Fruit fly (Drosophila melanogaster) whole organism, embryonic: ENCODE results near the gene CG5172.

ENCODE experiments used
- CG10431 ChIP-seq: fragments of 200-800 bp; sonication (Bioruptor generic); optimal IDR thresholded peaks from 3 replicates; lab custom pipeline; 2018; ENCODE audit warnings: missing biosample characterization, mild to moderate bottlenecking, missing genetic modification characterization
- CG11723 ChIP-seq: fragments of 200-800 bp; sonication (Bioruptor generic); optimal IDR thresholded peaks from 2 replicates; lab custom pipeline; 2017; ENCODE audit warnings: missing biosample characterization, mild to moderate bottlenecking, missing genetic modification characterization
- CG12391 ChIP-seq: fragments of 200-800 bp; sonication (Bioruptor generic); optimal IDR thresholded peaks from 3 replicates; lab custom pipeline; 2018; ENCODE audit warnings: missing biosample characterization, mild to moderate bottlenecking, missing genetic modification characterization, moderate library complexity
- CG12769 ChIP-seq: fragments of 200-800 bp; sonication (Bioruptor generic); optimal IDR thresholded peaks from 2 replicates; lab custom pipeline; 2019; ENCODE audit warnings: missing biosample characterization, mild to moderate bottlenecking, missing genetic modification characterization, moderate library complexity
- CG13123 ChIP-seq: fragments of 200-800 bp; sonication (Bioruptor generic); optimal IDR thresholded peaks from 2 replicates; lab custom pipeline; 2016; ENCODE audit warnings: missing biosample characterization, missing genetic modification characterization
- CG15011 ChIP-seq: fragments of 200-800 bp; sonication (Bioruptor generic); optimal IDR thresholded peaks from 3 replicates; lab custom pipeline; 2018; ENCODE audit warnings: missing biosample characterization, mild to moderate bottlenecking, missing genetic modification characterization
- CG17568 ChIP-seq: fragments of 200-800 bp; sonication (Bioruptor generic); optimal IDR thresholded peaks from 2 replicates; lab custom pipeline; 2018; ENCODE audit warnings: missing biosample characterization, mild to moderate bottlenecking, missing genetic modification characterization, moderate library complexity
- CG17829 ChIP-seq: fragments of 200-800 bp; optimal IDR thresholded peaks from 2 replicates; lab custom pipeline; 2019; ENCODE audit warnings: missing biosample characterization, mild to moderate bottlenecking, missing genetic modification characterization, moderate library complexity
- CG1792 ChIP-seq: fragments of 200-800 bp; sonication (Bioruptor generic); optimal IDR thresholded peaks from 2 replicates; lab custom pipeline; 2016; ENCODE audit warnings: missing biosample characterization, missing genetic modification characterization
- CG18262 ChIP-seq: fragments of 200-800 bp; optimal IDR thresholded peaks from 3 replicates; lab custom pipeline; 2019; ENCODE audit warnings: missing biosample characterization, mild to moderate bottlenecking, missing genetic modification characterization, moderate library complexity
- CG2120 ChIP-seq: fragments of 200-800 bp; sonication (Bioruptor generic); optimal IDR thresholded peaks from 3 replicates; lab custom pipeline; 2016; ENCODE audit warnings: missing biosample characterization, missing genetic modification characterization
- CG2889 ChIP-seq: fragments of 200-800 bp; sonication (Bioruptor generic); IDR thresholded peaks from 3 replicates; pipeline ENCODE4 v1.3.6; 2022; ENCODE audit warnings: missing biosample characterization, missing genetic modification characterization
- CG33557 ChIP-seq: fragments of 200-800 bp; sonication (Bioruptor generic); optimal IDR thresholded peaks from 2 replicates; lab custom pipeline; 2019; ENCODE audit warnings: missing biosample characterization, mild to moderate bottlenecking, missing genetic modification characterization, moderate library complexity
- CG4854 ChIP-seq: fragments of 200-800 bp; sonication (Bioruptor generic); optimal IDR thresholded peaks from 2 replicates; lab custom pipeline; 2016; ENCODE audit warnings: missing biosample characterization, missing genetic modification characterization, inconsistent platforms
- CG5180 ChIP-seq: fragments of 200-800 bp; sonication (Bioruptor generic); optimal IDR thresholded peaks from 3 replicates; lab custom pipeline; 2017; ENCODE audit warnings: missing biosample characterization, missing genetic modification characterization, mild to moderate bottlenecking, moderate library complexity, missing genetic modification reagents
- CG6791 ChIP-seq: fragments of 200-800 bp; sonication (Bioruptor generic); IDR thresholded peaks from 3 replicates; pipeline ENCODE4 v1.3.6; 2022; ENCODE audit warnings: missing biosample characterization, missing genetic modification characterization; ENCODE audit not compliant: partially characterized antibody
- CG6813 ChIP-seq: fragments of 200-800 bp; sonication (Bioruptor generic); optimal IDR thresholded peaks from 2 replicates; lab custom pipeline; 2017; ENCODE audit warnings: missing biosample characterization, missing genetic modification characterization, mild to moderate bottlenecking, moderate library complexity, missing genetic modification reagents
- CG7372 ChIP-seq: fragments of 200-800 bp; sonication (Bioruptor generic); IDR thresholded peaks from 2 replicates; pipeline ENCODE4 v1.3.6; 2022; ENCODE audit warnings: missing biosample characterization, missing genetic modification characterization
- CG7839 ChIP-seq: fragments of 200-800 bp; sonication (Bioruptor generic); optimal IDR thresholded peaks from 3 replicates; lab custom pipeline; 2018; ENCODE audit warnings: missing biosample characterization, mild to moderate bottlenecking, missing genetic modification characterization, moderate library complexity
- CG8388 ChIP-seq: fragments of 200-800 bp; sonication (Bioruptor generic); optimal IDR thresholded peaks from 2 replicates; lab custom pipeline; 2019; ENCODE audit warnings: missing biosample characterization, mild to moderate bottlenecking, missing genetic modification characterization, moderate library complexity
- Doc3 ChIP-seq: fragments of 200-800 bp; sonication (Bioruptor generic); IDR thresholded peaks from 3 replicates; pipeline ENCODE4 v1.3.6; 2022; ENCODE audit warnings: missing biosample characterization, missing genetic modification characterization; ENCODE audit not compliant: partially characterized antibody
- Drgx ChIP-seq: fragments of 200-800 bp; sonication (Bioruptor generic); IDR thresholded peaks from 2 replicates; pipeline ENCODE4 v1.3.6; 2022; ENCODE audit warnings: missing biosample characterization, missing genetic modification characterization
- Eip74EF ChIP-seq, 2 experiments: fragments of 200-800 bp in 1 of 2; fragments of >200 bp in 1 of 2; sonication (Bioruptor generic) in 1 of 2; optimal IDR thresholded peaks; 2 replicates each; lab custom pipeline; 2017 to 2019; ENCODE audit warnings: missing biosample characterization in 2 of 2, missing genetic modification characterization in 2 of 2, mild to moderate bottlenecking in 1 of 2, moderate library complexity in 1 of 2
- HLH54F ChIP-seq: fragments of 200-800 bp; sonication (Bioruptor generic); optimal IDR thresholded peaks from 3 replicates; lab custom pipeline; 2016; ENCODE audit warnings: missing biosample characterization, missing genetic modification characterization
- Hand ChIP-seq: fragments of 200-800 bp; sonication (Bioruptor generic); optimal IDR thresholded peaks from 2 replicates; lab custom pipeline; 2017; ENCODE audit warnings: mild to moderate bottlenecking, missing biosample characterization, missing genetic modification reagents, missing genetic modification characterization
- NFAT ChIP-seq: fragments of 200-800 bp; sonication (Bioruptor generic); IDR thresholded peaks from 2 replicates; pipeline ENCODE4 v1.3.6; 2022; ENCODE audit warnings: missing biosample characterization, missing genetic modification characterization
- Neu2 ChIP-seq: fragments of 200-800 bp; sonication (Bioruptor generic); optimal IDR thresholded peaks from 3 replicates; lab custom pipeline; 2016; ENCODE audit warnings: missing biosample characterization, missing genetic modification characterization, borderline replicate concordance
- Pdp1 ChIP-seq, 2 experiments: fragments of 200-800 bp; sonication (Bioruptor generic); optimal IDR thresholded peaks; 3 replicates each; lab custom pipeline; 2016; ENCODE audit warnings: missing biosample characterization in 2 of 2, missing genetic modification characterization in 2 of 2, mild to moderate bottlenecking in 1 of 2, moderate library complexity in 1 of 2
- Poxn ChIP-seq: fragments of 200-800 bp; sonication (Bioruptor generic); IDR thresholded peaks from 2 replicates; pipeline ENCODE4 v1.3.6; 2022; ENCODE audit warnings: missing biosample characterization, missing genetic modification characterization
- Ptx1 ChIP-seq: fragments of 200-800 bp; sonication (Bioruptor generic); IDR thresholded peaks from 2 replicates; pipeline ENCODE4 v1.3.6; 2022; ENCODE audit warnings: missing biosample characterization, missing genetic modification characterization
- Taf1 ChIP-seq: fragments of 200-800 bp; sonication (Bioruptor generic); IDR thresholded peaks from 2 replicates; pipeline ENCODE4 v1.3.6; 2022; ENCODE audit warnings: missing biosample characterization, missing genetic modification characterization
- Trl ChIP-seq, 3 experiments: fragments of >200 bp in 2 of 3; fragments of 200-800 bp in 1 of 3; sonication (Bioruptor generic) in 1 of 3; optimal IDR thresholded peaks; 2 replicates in 1 of 3; 3 replicates in 2 of 3; lab custom pipeline; 2016 to 2017; ENCODE audit warnings: missing biosample characterization in 1 of 3, missing genetic modification characterization in 1 of 3
- Usf ChIP-seq: fragments of 200-800 bp; sonication (Bioruptor generic); optimal IDR thresholded peaks from 2 replicates; lab custom pipeline; 2017; ENCODE audit warnings: missing genotype, missing biosample characterization, missing genetic modification characterization
- Vsx1 ChIP-seq: fragments of 200-800 bp; sonication (Bioruptor generic); optimal IDR thresholded peaks from 2 replicates; lab custom pipeline; 2017; ENCODE audit warnings: missing biosample characterization, mild to moderate bottlenecking, missing genetic modification characterization, missing genetic modification reagents
- Xrp1 ChIP-seq: fragments of 200-800 bp; sonication (Bioruptor generic); IDR thresholded peaks from 2 replicates; pipeline ENCODE4 v1.3.6; 2022; ENCODE audit warnings: missing biosample characterization, missing genetic modification characterization
- bowl ChIP-seq: fragments of 200-800 bp; sonication (Bioruptor generic); IDR thresholded peaks from 2 replicates; pipeline ENCODE4 v1.3.6; 2022; ENCODE audit warnings: missing biosample characterization, missing genetic modification characterization
- cg ChIP-seq: fragments of 200-800 bp; sonication (Bioruptor generic); optimal IDR thresholded peaks from 3 replicates; lab custom pipeline; 2019; ENCODE audit warnings: missing biosample characterization, mild to moderate bottlenecking, missing genetic modification characterization, moderate library complexity
- chinmo ChIP-seq: fragments of 200-800 bp; sonication (Bioruptor generic); IDR thresholded peaks from 4 replicates; pipeline ENCODE4 v1.3.6; 2022; ENCODE audit warnings: missing biosample characterization, missing genetic modification characterization; ENCODE audit not compliant: partially characterized antibody
- crol ChIP-seq: fragments of 200-800 bp; sonication (Bioruptor generic); IDR thresholded peaks from 2 replicates; pipeline ENCODE4 v1.3.6; 2022; ENCODE audit warnings: missing biosample characterization, missing genetic modification characterization
- dimm ChIP-seq: fragments of 200-800 bp; sonication (Bioruptor generic); IDR thresholded peaks from 2 replicates; pipeline ENCODE4 v1.3.6; 2022; ENCODE audit warnings: missing biosample characterization, missing genetic modification characterization
- exex ChIP-seq: fragments of 200-800 bp; sonication (Bioruptor generic); optimal IDR thresholded peaks from 4 replicates; lab custom pipeline; 2018; ENCODE audit warnings: missing biosample characterization, mild to moderate bottlenecking, missing genetic modification characterization, moderate library complexity
- fd96Cb ChIP-seq: fragments of 200-800 bp; sonication (Bioruptor generic); optimal IDR thresholded peaks from 2 replicates; lab custom pipeline; 2018; ENCODE audit warnings: missing biosample characterization, mild to moderate bottlenecking, missing genetic modification characterization, moderate library complexity
- grn ChIP-seq: fragments of 200-800 bp; sonication (Bioruptor generic); optimal IDR thresholded peaks from 3 replicates; lab custom pipeline; 2017; ENCODE audit warnings: missing biosample characterization, missing genetic modification characterization
- gro ChIP-seq: fragments of 200-800 bp; sonication (Bioruptor generic); optimal IDR thresholded peaks from 2 replicates; lab custom pipeline; 2016; ENCODE audit warnings: missing biosample characterization, missing genetic modification characterization
- gt ChIP-seq: fragments of 200-800 bp; sonication (Bioruptor generic); IDR thresholded peaks from 2 replicates; pipeline ENCODE4 v1.3.6; 2022; ENCODE audit warnings: missing biosample characterization, missing genetic modification characterization
- pita ChIP-seq: fragments of 200-800 bp; sonication (Bioruptor generic); optimal IDR thresholded peaks from 2 replicates; lab custom pipeline; 2017; ENCODE audit warnings: missing biosample characterization, mild to moderate bottlenecking, missing genetic modification characterization
- sd ChIP-seq: fragments of 200-800 bp; sonication (Bioruptor generic); optimal IDR thresholded peaks from 3 replicates; lab custom pipeline; 2018; ENCODE audit warnings: missing biosample characterization, mild to moderate bottlenecking, missing genetic modification characterization, moderate library complexity
- sqz ChIP-seq: fragments of 200-800 bp; sonication (Bioruptor generic); optimal IDR thresholded peaks from 3 replicates; lab custom pipeline; 2018; ENCODE audit warnings: missing biosample characterization, mild to moderate bottlenecking, missing genetic modification characterization
- wor ChIP-seq: fragments of 200-800 bp; sonication (Bioruptor generic); IDR thresholded peaks from 2 replicates; pipeline ENCODE4 v1.3.6; 2022; ENCODE audit warnings: missing biosample characterization, missing genetic modification characterization

The CG5172 gene

DNA sequence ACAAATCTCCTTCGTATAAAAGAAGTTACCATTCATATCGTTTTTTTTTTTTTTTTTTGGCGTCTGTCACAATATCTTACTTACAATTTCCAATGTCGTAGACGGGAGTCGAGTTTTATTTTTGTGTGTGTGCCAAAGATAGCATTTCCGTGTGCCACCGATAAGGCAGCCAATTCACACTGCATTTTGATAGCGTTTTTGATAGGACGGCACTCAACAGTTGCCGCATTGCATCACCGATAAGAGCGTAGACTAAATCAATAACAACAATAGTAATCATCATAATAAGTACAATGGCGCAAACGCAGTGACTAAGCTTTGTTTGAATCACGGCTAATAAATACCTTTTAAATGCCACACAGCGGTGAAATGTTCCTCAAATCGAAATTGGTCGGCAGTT lies 34.8 kb upstream of the CG5172 start:
- no peak for TF ChIP-seq Neu2 (GFP tag; lab: Kevin White, UChicago)
- peak; percentile 0 for TF ChIP-seq cg (GFP tag; lab: Kevin White, UChicago)
- no peak for TF ChIP-seq bowl (GFP tag; lab: Robert Waterston, UW)
- TF ChIP-seq Eip74EF (GFP tag; optimal IDR thresholded peaks at IDR 0.05; lab: Kevin White, UChicago) = peak in 1 of 2 experiments; percentile 8
- TF ChIP-seq exex (tag; lab: Kevin White, UChicago) = peak; percentile 46
- no peak for TF ChIP-seq CG4854 (GFP tag; lab: Kevin White, UChicago)
- no peak for TF ChIP-seq CG10431 (GFP tag; lab: Kevin White, UChicago)
- 0 out of 4 replicates have a peak, but pooled peaks have one; percentile 31 for TF ChIP-seq chinmo (GFP tag; lab: Robert Waterston, UW)
- TF ChIP-seq wor (GFP tag; lab: Robert Waterston, UW) = no peak
- TF ChIP-seq pita (GFP tag; lab: Kevin White, UChicago) = no peak
- no peak for TF ChIP-seq CG6813 (GFP tag; lab: Kevin White, UChicago)
- TF ChIP-seq HLH54F (GFP tag; lab: Kevin White, UChicago) = no peak
- no peak for TF ChIP-seq CG2889 (GFP tag; lab: Robert Waterston, UW)
- TF ChIP-seq grn (GFP tag; lab: Kevin White, UChicago) = peak; percentile 87
- peak; percentile 12 for TF ChIP-seq sd
- TF ChIP-seq Pdp1 (GFP tag; optimal IDR thresholded peaks at IDR 0.05; lab: Kevin White, UChicago) = peak in 1 of 2 experiments; percentile 59
- TF ChIP-seq CG33557 = no peak
- no peak for TF ChIP-seq Ptx1
- peak; percentile 24 for TF ChIP-seq sqz (GFP tag; lab: Kevin White, UChicago)
- no peak for TF ChIP-seq gt (GFP tag; lab: Robert Waterston, UW)
- TF ChIP-seq Vsx1 (GFP tag; lab: Kevin White, UChicago) = peak; percentile 11
- no peak for TF ChIP-seq CG13123 (GFP tag; lab: Kevin White, UChicago)

- no peak for TF ChIP-seq crol (GFP tag; lab: Robert Waterston, UW)
- no peak for TF ChIP-seq CG12769 (tag; lab: Kevin White, UChicago)
- TF ChIP-seq CG2120 (GFP tag; lab: Kevin White, UChicago) = no peak
- no peak for TF ChIP-seq dimm (GFP tag; lab: Robert Waterston, UW)
- TF ChIP-seq Trl (optimal IDR thresholded peaks at IDR 0.05; lab: Kevin White, UChicago) = no peak
- TF ChIP-seq Trl (GFP tag; optimal IDR thresholded peaks at IDR 0.05; lab: Kevin White, UChicago) = no peak
- no peak for TF ChIP-seq Taf1 (GFP tag; lab: Robert Waterston, UW)
- no peak for TF ChIP-seq CG17568 (GFP tag; lab: Kevin White, UChicago)
- no peak for TF ChIP-seq gt (GFP tag; lab: Robert Waterston, UW)
- peak; percentile 17 for TF ChIP-seq CG18262 (tag; lab: Kevin White, UChicago)
- TF ChIP-seq Hand (GFP tag; lab: Kevin White, UChicago) = no peak
- TF ChIP-seq CG15011 (GFP tag; lab: Kevin White, UChicago) = no peak
- no peak for TF ChIP-seq CG7372 (GFP tag; lab: Robert Waterston, UW)
- TF ChIP-seq CG7839 = peak; percentile 22
- no peak for TF ChIP-seq CG6791 (GFP tag; lab: Robert Waterston, UW)
- TF ChIP-seq gro (GFP tag; lab: Kevin White, UChicago) = no peak
- TF ChIP-seq CG5180 (GFP tag; lab: Kevin White, UChicago) = no peak
- no peak for TF ChIP-seq Usf
- peak; percentile 15 for TF ChIP-seq fd96Cb
- peak; percentile 54 for TF ChIP-seq Drgx (GFP tag; lab: Robert Waterston, UW)
- TF ChIP-seq Xrp1 (GFP tag; lab: Robert Waterston, UW) = peak; percentile 50; the same call in 1 of the 2 replicates
- TF ChIP-seq Poxn (GFP tag; lab: Robert Waterston, UW) = no peak
- peak; percentile 21 for TF ChIP-seq CG12391 (tag; lab: Kevin White, UChicago)
- TF ChIP-seq CG11723 (GFP tag; lab: Kevin White, UChicago) = no peak
- TF ChIP-seq NFAT (GFP tag; lab: Robert Waterston, UW) = no peak
- no peak for TF ChIP-seq Doc3 (GFP tag; lab: Robert Waterston, UW)
- peak; percentile 11 for TF ChIP-seq CG8388
- TF ChIP-seq CG1792 (GFP tag; lab: Kevin White, UChicago) = no peak
- TF ChIP-seq CG17829 (tag; lab: Kevin White, UChicago) = no peak
Measured at dm6 chrX:17187495-17187894, 33.7 kb upstream of the CG5172 start.
